Fruit fly (Drosophila melanogaster) whole organism, embryonic: ENCODE measurements around the gene CG11454.

Source experiments
- BEAF-32 ChIP-seq: fragments of 200-800 bp; sonication (Bioruptor generic); optimal IDR thresholded peaks from 3 replicates; lab custom pipeline; 2017; ENCODE audit warnings: missing biosample characterization, missing genetic modification characterization, mild to moderate bottlenecking, moderate library complexity, missing genetic modification reagents
- CG10431 ChIP-seq: fragments of 200-800 bp; sonication (Bioruptor generic); optimal IDR thresholded peaks from 3 replicates; lab custom pipeline; 2018; ENCODE audit warnings: missing biosample characterization, mild to moderate bottlenecking, missing genetic modification characterization
- CG10565 ChIP-seq: fragments of 200-800 bp; sonication (Bioruptor generic); optimal IDR thresholded peaks from 3 replicates; lab custom pipeline; 2016; ENCODE audit warnings: missing biosample characterization, mild to moderate bottlenecking, missing genetic modification characterization
- CG10959 ChIP-seq: fragments of 200-800 bp; sonication (Bioruptor generic); IDR thresholded peaks from 2 replicates; pipeline ENCODE4 v1.3.6; 2022; ENCODE audit warnings: missing biosample characterization, missing genetic modification characterization
- CG15269 ChIP-seq: fragments of 200-800 bp; sonication (Bioruptor generic); optimal IDR thresholded peaks from 2 replicates; lab custom pipeline; 2018; ENCODE audit warnings: missing biosample characterization, mild to moderate bottlenecking, missing genetic modification characterization, moderate library complexity
- CG16779 ChIP-seq: fragments of 200-800 bp; sonication (Bioruptor generic); IDR thresholded peaks from 2 replicates; pipeline ENCODE4 v1.3.6; 2022; ENCODE audit warnings: missing biosample characterization, missing genetic modification characterization
- CG17186 ChIP-seq: fragments of 200-800 bp; sonication (Bioruptor generic); optimal IDR thresholded peaks from 3 replicates; lab custom pipeline; 2017; ENCODE audit warnings: missing biosample characterization, missing genetic modification reagents, missing genetic modification characterization
- CG17568 ChIP-seq: fragments of 200-800 bp; sonication (Bioruptor generic); optimal IDR thresholded peaks from 2 replicates; lab custom pipeline; 2018; ENCODE audit warnings: missing biosample characterization, mild to moderate bottlenecking, missing genetic modification characterization, moderate library complexity
- CG1832 ChIP-seq: fragments of 200-800 bp; sonication (Bioruptor generic); optimal IDR thresholded peaks from 2 replicates; lab custom pipeline; 2017; ENCODE audit warnings: missing biosample characterization, mild to moderate bottlenecking, missing genetic modification characterization, inconsistent platforms
- CG18599 ChIP-seq: fragments of 200-800 bp; sonication (Bioruptor generic); optimal IDR thresholded peaks from 3 replicates; lab custom pipeline; 2017; ENCODE audit warnings: missing biosample characterization, missing genetic modification characterization, mild to moderate bottlenecking, moderate library complexity, missing genetic modification reagents
- CG2875 ChIP-seq: fragments of 200-800 bp; sonication (Bioruptor generic); optimal IDR thresholded peaks from 2 replicates; lab custom pipeline; 2017; ENCODE audit warnings: missing biosample characterization, mild to moderate bottlenecking, missing genetic modification characterization, missing genetic modification reagents
- CG2889 ChIP-seq: fragments of 200-800 bp; sonication (Bioruptor generic); IDR thresholded peaks from 3 replicates; pipeline ENCODE4 v1.3.6; 2022; ENCODE audit warnings: missing biosample characterization, missing genetic modification characterization
- CG31388 ChIP-seq: fragments of 200-800 bp; sonication (Bioruptor generic); optimal IDR thresholded peaks from 2 replicates; lab custom pipeline; 2016; ENCODE audit warnings: missing biosample characterization, missing genetic modification characterization
- CG3163 ChIP-seq: fragments of 200-800 bp; sonication (Bioruptor generic); optimal IDR thresholded peaks from 3 replicates; lab custom pipeline; 2016; ENCODE audit warnings: missing biosample characterization, missing genetic modification characterization
- CG3838 ChIP-seq: fragments of 200-800 bp; sonication (Bioruptor generic); optimal IDR thresholded peaks from 3 replicates; lab custom pipeline; 2016; ENCODE audit warnings: missing biosample characterization, missing genetic modification characterization
- CG3847 ChIP-seq: fragments of 200-800 bp; sonication (Bioruptor generic); IDR thresholded peaks from 2 replicates; pipeline ENCODE4 v1.3.6; 2022; ENCODE audit warnings: missing biosample characterization, missing genetic modification characterization
- CG42726 ChIP-seq: fragments of 200-800 bp; sonication (Bioruptor generic); IDR thresholded peaks from 2 replicates; pipeline ENCODE4 v1.3.6; 2022; ENCODE audit warnings: missing biosample characterization, missing genetic modification characterization; ENCODE audit not compliant: partially characterized antibody
- CG4854 ChIP-seq: fragments of 200-800 bp; sonication (Bioruptor generic); optimal IDR thresholded peaks from 2 replicates; lab custom pipeline; 2016; ENCODE audit warnings: missing biosample characterization, missing genetic modification characterization, inconsistent platforms
- CG6765 ChIP-seq: fragments of 200-800 bp; sonication (Bioruptor generic); optimal IDR thresholded peaks from 3 replicates; lab custom pipeline; 2017; ENCODE audit warnings: missing biosample characterization, mild to moderate bottlenecking, missing genetic modification characterization
- CG7357 ChIP-seq: fragments of 200-800 bp; sonication (Bioruptor generic); IDR thresholded peaks from 3 replicates; pipeline ENCODE4 v1.3.6; 2022; ENCODE audit warnings: missing biosample characterization, missing genetic modification characterization
- CG7839 ChIP-seq: fragments of 200-800 bp; sonication (Bioruptor generic); optimal IDR thresholded peaks from 3 replicates; lab custom pipeline; 2018; ENCODE audit warnings: missing biosample characterization, mild to moderate bottlenecking, missing genetic modification characterization, moderate library complexity
- CG8281 ChIP-seq: fragments of 200-800 bp; sonication (Bioruptor generic); optimal IDR thresholded peaks from 2 replicates; lab custom pipeline; 2018; ENCODE audit warnings: missing biosample characterization, mild to moderate bottlenecking, missing genetic modification characterization, moderate library complexity
- CG8290 ChIP-seq, 3 experiments: fragments of 200-800 bp; sonication (Bioruptor generic); optimal IDR thresholded peaks; 2 replicates each; lab custom pipeline; 2016 to 2019; ENCODE audit warnings: missing biosample characterization in 3 of 3, missing genetic modification characterization in 3 of 3, mild to moderate bottlenecking in 2 of 3, moderate library complexity in 1 of 3
- CTCF ChIP-seq: fragments of 200-800 bp; sonication (Bioruptor generic); optimal IDR thresholded peaks from 2 replicates; lab custom pipeline; 2017; ENCODE audit warnings: missing biosample characterization, mild to moderate bottlenecking, missing genetic modification characterization, moderate library complexity
- CrebB ChIP-seq: fragments of 200-800 bp; sonication (Bioruptor generic); optimal IDR thresholded peaks from 3 replicates; lab custom pipeline; 2018; ENCODE audit warnings: missing biosample characterization, mild to moderate bottlenecking, missing genetic modification characterization
- D ChIP-seq, 2 experiments: fragments of 200-800 bp in 1 of 2; fragments of >200 bp in 1 of 2; sonication (Bioruptor generic) in 1 of 2; optimal IDR thresholded peaks; 2 replicates in 1 of 2; 3 replicates in 1 of 2; lab custom pipeline; 2017; ENCODE audit warnings: mild to moderate bottlenecking in 1 of 2, missing biosample characterization in 1 of 2, missing genetic modification characterization in 1 of 2, missing genetic modification reagents in 1 of 2
- Dbx ChIP-seq: fragments of 200-800 bp; sonication (Bioruptor generic); IDR thresholded peaks from 3 replicates; pipeline ENCODE4 v1.3.6; 2022; ENCODE audit warnings: missing biosample characterization, missing genetic modification characterization
- Dref ChIP-seq: fragments of 200-800 bp; sonication (Bioruptor generic); IDR thresholded peaks from 2 replicates; pipeline ENCODE4 v1.3.6; 2022; ENCODE audit warnings: missing biosample characterization, missing genetic modification characterization
- Fer3 ChIP-seq: fragments of 200-800 bp; sonication (Bioruptor generic); optimal IDR thresholded peaks from 2 replicates; lab custom pipeline; 2018; ENCODE audit warnings: missing biosample characterization, mild to moderate bottlenecking, missing genetic modification characterization, moderate library complexity
- HLH4C ChIP-seq: fragments of 200-800 bp; sonication (Bioruptor generic); IDR thresholded peaks from 3 replicates; pipeline ENCODE4 v1.3.6; 2022; ENCODE audit warnings: missing biosample characterization, missing genetic modification characterization; ENCODE audit not compliant: partially characterized antibody
- HLHmδ ChIP-seq: fragments of 200-800 bp; sonication (Bioruptor generic); optimal IDR thresholded peaks from 2 replicates; lab custom pipeline; 2018; ENCODE audit warnings: missing biosample characterization, mild to moderate bottlenecking, missing genetic modification characterization, moderate library complexity
- Hand ChIP-seq: fragments of 200-800 bp; sonication (Bioruptor generic); optimal IDR thresholded peaks from 2 replicates; lab custom pipeline; 2017; ENCODE audit warnings: mild to moderate bottlenecking, missing biosample characterization, missing genetic modification reagents, missing genetic modification characterization
- Hmx ChIP-seq: fragments of 200-800 bp; sonication (Bioruptor generic); optimal IDR thresholded peaks from 2 replicates; lab custom pipeline; 2016; ENCODE audit warnings: missing biosample characterization, missing genetic modification characterization
- Hr39 ChIP-seq: fragments of >200 bp; optimal IDR thresholded peaks from 2 replicates; lab custom pipeline; 2017
- MTF-1 ChIP-seq: fragments of 200-800 bp; sonication (Bioruptor generic); optimal IDR thresholded peaks from 2 replicates; lab custom pipeline; 2018; ENCODE audit warnings: missing biosample characterization, mild to moderate bottlenecking, missing genetic modification characterization, borderline replicate concordance
- Ravus ChIP-seq: fragments of 200-800 bp; sonication (Bioruptor generic); IDR thresholded peaks from 2 replicates; pipeline ENCODE4 v1.3.6; 2022; ENCODE audit warnings: missing biosample characterization, missing genetic modification characterization
- Taf1 ChIP-seq: fragments of 200-800 bp; sonication (Bioruptor generic); IDR thresholded peaks from 2 replicates; pipeline ENCODE4 v1.3.6; 2022; ENCODE audit warnings: missing biosample characterization, missing genetic modification characterization
- Vsx1 ChIP-seq: fragments of 200-800 bp; sonication (Bioruptor generic); optimal IDR thresholded peaks from 2 replicates; lab custom pipeline; 2017; ENCODE audit warnings: missing biosample characterization, mild to moderate bottlenecking, missing genetic modification characterization, missing genetic modification reagents
- aop ChIP-seq: fragments of 200-800 bp; sonication (Bioruptor generic); IDR thresholded peaks from 2 replicates; pipeline ENCODE4 v1.3.6; 2022; ENCODE audit warnings: missing biosample characterization, missing genetic modification characterization
- ato ChIP-seq: fragments of 200-800 bp; sonication (Bioruptor generic); IDR thresholded peaks from 2 replicates; pipeline ENCODE4 v1.3.6; 2022; ENCODE audit warnings: missing biosample characterization, missing genetic modification characterization; ENCODE audit not compliant: partially characterized antibody
- bab2 ChIP-seq: fragments of 200-800 bp; sonication (Bioruptor generic); optimal IDR thresholded peaks from 2 replicates; lab custom pipeline; 2016; ENCODE audit warnings: missing biosample characterization, missing genetic modification characterization
- bsh ChIP-seq, 2 experiments: fragments of 200-800 bp; sonication (Bioruptor generic); optimal IDR thresholded peaks; 2 replicates each; lab custom pipeline; 2017 to 2018; ENCODE audit warnings: mild to moderate bottlenecking in 2 of 2, missing biosample characterization in 2 of 2, missing genetic modification characterization in 2 of 2, moderate library complexity in 1 of 2
- cato ChIP-seq: fragments of 200-800 bp; sonication (Bioruptor generic); optimal IDR thresholded peaks from 2 replicates; lab custom pipeline; 2016; ENCODE audit warnings: missing biosample characterization, missing genetic modification characterization, borderline replicate concordance
- chinmo ChIP-seq: fragments of 200-800 bp; sonication (Bioruptor generic); IDR thresholded peaks from 4 replicates; pipeline ENCODE4 v1.3.6; 2022; ENCODE audit warnings: missing biosample characterization, missing genetic modification characterization; ENCODE audit not compliant: partially characterized antibody
- cwo ChIP-seq: fragments of 200-800 bp; sonication (Bioruptor generic); optimal IDR thresholded peaks from 3 replicates; lab custom pipeline; 2017; ENCODE audit warnings: missing biosample characterization, missing genetic modification characterization, mild to moderate bottlenecking, moderate library complexity, missing genetic modification reagents
- gfzf ChIP-seq: fragments of 200-800 bp; sonication (Bioruptor generic); optimal IDR thresholded peaks from 2 replicates; lab custom pipeline; 2016; ENCODE audit warnings: missing biosample characterization, mild to moderate bottlenecking, missing genetic modification characterization, moderate library complexity
- pb ChIP-seq: fragments of 200-800 bp; sonication (Bioruptor generic); optimal IDR thresholded peaks from 3 replicates; lab custom pipeline; 2016; ENCODE audit warnings: missing biosample characterization, missing genetic modification characterization
- pho ChIP-seq: fragments of 200-800 bp; sonication (Bioruptor generic); optimal IDR thresholded peaks from 2 replicates; lab custom pipeline; 2016; ENCODE audit warnings: missing biosample characterization, missing genetic modification characterization
- phol ChIP-seq: fragments of 200-800 bp; sonication (Bioruptor generic); optimal IDR thresholded peaks from 3 replicates; lab custom pipeline; 2018; ENCODE audit warnings: missing biosample characterization, mild to moderate bottlenecking, missing genetic modification characterization, moderate library complexity
- sug ChIP-seq: fragments of 200-800 bp; optimal IDR thresholded peaks from 2 replicates; lab custom pipeline; 2019; ENCODE audit warnings: missing biosample characterization, mild to moderate bottlenecking, missing genetic modification characterization, moderate library complexity

The CG11454 gene

DNA sequence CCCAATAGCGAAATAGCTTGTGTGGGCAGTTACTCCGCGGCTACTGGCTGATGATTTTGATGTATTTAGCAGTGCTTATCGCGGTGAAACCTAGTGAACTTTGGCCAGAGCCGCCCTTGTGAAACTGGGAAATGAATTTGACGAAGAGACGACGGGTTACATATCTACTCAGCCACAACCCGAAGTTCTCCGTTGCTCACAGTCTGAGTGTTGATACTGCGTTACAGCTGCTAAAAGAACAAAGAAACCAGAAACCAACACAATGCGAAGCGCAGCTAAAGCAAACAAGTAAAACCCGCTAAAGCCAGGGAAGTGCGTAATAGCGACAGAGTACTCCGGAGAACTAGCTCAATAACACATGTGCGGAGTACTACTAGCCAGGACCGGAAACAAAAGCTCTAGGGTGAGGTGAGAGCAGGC is 14.8 kb upstream of the CG11454 start (continued):
- TF ChIP-seq CG7839 (tag; lab: Kevin White, UChicago): no peak
- TF ChIP-seq D (optimal IDR thresholded peaks at IDR 0.05; lab: Kevin White, UChicago): no peak
- no peak for TF ChIP-seq D (GFP tag; optimal IDR thresholded peaks at IDR 0.05; lab: Kevin White, UChicago)
- TF ChIP-seq CG15269 (tag; lab: Kevin White, UChicago): no peak
- no peak for TF ChIP-seq CG10959 (GFP tag; lab: Robert Waterston, UW)
- TF ChIP-seq HLHmδ (GFP tag; lab: Kevin White, UChicago): no peak
- peak; percentile 63; the same call in 2 of the 4 replicates for TF ChIP-seq chinmo (GFP tag; lab: Robert Waterston, UW)
- no peak for TF ChIP-seq Hmx (GFP tag; lab: Kevin White, UChicago)
- TF ChIP-seq Ravus (GFP tag; lab: Robert Waterston, UW): no peak
- no peak for TF ChIP-seq sug (tag; lab: Kevin White, UChicago)
- no peak for TF ChIP-seq CG2889 (GFP tag; lab: Robert Waterston, UW)
- peak; percentile 49 for TF ChIP-seq Hand
- no peak for TF ChIP-seq gfzf (GFP tag; lab: Kevin White, UChicago)
- TF ChIP-seq Dbx (GFP tag; lab: Robert Waterston, UW): peak; percentile 16; the same call in 1 of the 3 replicates
- TF ChIP-seq ato (GFP tag; lab: Robert Waterston, UW): no peak
- TF ChIP-seq BEAF-32 (GFP tag; lab: Kevin White, UChicago): no peak
- TF ChIP-seq CG1832: no peak
- no peak for TF ChIP-seq CG6765 (GFP tag; lab: Kevin White, UChicago)
- no peak for TF ChIP-seq bsh (GFP tag; optimal IDR thresholded peaks at IDR 0.05; lab: Kevin White, UChicago)
- TF ChIP-seq CG42726 (GFP tag; lab: Robert Waterston, UW): no peak
- no peak for TF ChIP-seq CG10431
- no peak for TF ChIP-seq MTF-1 (GFP tag; lab: Kevin White, UChicago)
- no peak for TF ChIP-seq CG4854 (GFP tag; lab: Kevin White, UChicago)
- TF ChIP-seq Fer3 (tag; lab: Kevin White, UChicago): no peak
- TF ChIP-seq aop (GFP tag; lab: Robert Waterston, UW): no peak
- no peak for TF ChIP-seq pb
- TF ChIP-seq CG3838 (GFP tag; lab: Kevin White, UChicago): no peak
- TF ChIP-seq CG7357 (GFP tag; lab: Robert Waterston, UW): no peak
- TF ChIP-seq CG31388: no peak
- no peak for TF ChIP-seq CG8290 (GFP tag; optimal IDR thresholded peaks at IDR 0.05; lab: Kevin White, UChicago)
- peak in 1 of 2 experiments; percentile 25 for TF ChIP-seq CG8290 (tag; optimal IDR thresholded peaks at IDR 0.05; lab: Kevin White, UChicago)
- TF ChIP-seq bab2 (GFP tag; lab: Kevin White, UChicago): no peak
- TF ChIP-seq CG10565 (GFP tag; lab: Kevin White, UChicago): no peak
- no peak for TF ChIP-seq CG18599
- no peak for TF ChIP-seq CG8281 (tag; lab: Kevin White, UChicago)
- no peak for TF ChIP-seq CG16779 (GFP tag; lab: Robert Waterston, UW)
- no peak for TF ChIP-seq pho (GFP tag; lab: Kevin White, UChicago)
- no peak for TF ChIP-seq CG17186 (GFP tag; lab: Kevin White, UChicago)
- TF ChIP-seq Vsx1 (GFP tag; lab: Kevin White, UChicago): no peak
- TF ChIP-seq cato (GFP tag; lab: Kevin White, UChicago): no peak
- TF ChIP-seq CTCF: no peak
- TF ChIP-seq HLH4C (GFP tag; lab: Robert Waterston, UW): no peak
- TF ChIP-seq phol (tag; lab: Kevin White, UChicago): no peak
- TF ChIP-seq CG3163 (GFP tag; lab: Kevin White, UChicago): no peak
- TF ChIP-seq Dref (GFP tag; lab: Robert Waterston, UW): no peak
- TF ChIP-seq CG17568 (GFP tag; lab: Kevin White, UChicago): peak; percentile 31
- TF ChIP-seq CG3847 (GFP tag; lab: Robert Waterston, UW): no peak
- no peak for TF ChIP-seq Taf1 (GFP tag; lab: Robert Waterston, UW)
- TF ChIP-seq Hr39: no peak
- TF ChIP-seq cwo (GFP tag; lab: Kevin White, UChicago): no peak
- no peak for TF ChIP-seq CG2875 (GFP tag; lab: Kevin White, UChicago)
- TF ChIP-seq CrebB (tag; lab: Kevin White, UChicago): no peak
